Fruit fly (Drosophila melanogaster): ENCODE measurements around the gene tty.
A peak's percentile ranks its signal among the peaks of the same experiment; 100 is the strongest.

The tty gene

DNA sequence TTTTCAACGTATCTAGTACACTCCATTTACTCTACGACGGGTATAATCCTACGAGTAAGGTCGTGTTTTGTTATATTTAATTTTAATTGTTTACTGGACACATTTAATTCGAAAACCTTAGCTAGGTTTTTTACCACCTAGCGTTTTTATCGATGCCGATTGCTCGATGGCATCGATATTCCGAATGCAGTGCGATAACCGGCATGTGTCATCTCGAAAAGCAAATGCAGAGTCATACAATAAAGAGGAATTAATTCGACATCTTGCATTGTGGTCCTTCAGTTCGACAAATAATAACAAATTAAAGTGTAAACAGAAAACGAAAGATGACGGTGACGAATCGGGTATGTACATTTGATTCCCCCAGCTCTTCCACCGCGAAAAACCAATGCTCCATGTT, 23.6 kb downstream of the tty start, which contains the start of gene Rpt6 (continued):
- TF ChIP-seq Gug (GFP tag; IDR thresholded peaks at IDR 0.05) = no peak
- peak; percentile 77 for TF ChIP-seq bbx (GFP tag; IDR thresholded peaks at IDR 0.05; ENCODE audit: partially characterized antibody)
- no peak for TF ChIP-seq CG32532 (GFP tag; IDR thresholded peaks at IDR 0.05)
- TF ChIP-seq Awh (GFP tag; IDR thresholded peaks at IDR 0.05) = no peak
- TF ChIP-seq onecut (GFP tag; IDR thresholded peaks at IDR 0.05) = no peak
- TF ChIP-seq BEAF-32 (GFP tag; optimal IDR thresholded peaks at IDR 0.05) = peak; percentile 79
- no peak for TF ChIP-seq CG11504 (tag; optimal IDR thresholded peaks at IDR 0.05)
- no peak for TF ChIP-seq CG13894 (tag; optimal IDR thresholded peaks at IDR 0.05)
- no peak for TF ChIP-seq p53 (GFP tag; optimal IDR thresholded peaks at IDR 0.05)
- TF ChIP-seq ara (GFP tag; IDR thresholded peaks at IDR 0.05) = no peak
- TF ChIP-seq Bgb (GFP tag; IDR thresholded peaks at IDR 0.05; ENCODE audit: partially characterized antibody) = peak; percentile 81
- no peak for TF ChIP-seq Abd-B (GFP tag; optimal IDR thresholded peaks at IDR 0.05)
- no peak for TF ChIP-seq zen (tag; optimal IDR thresholded peaks at IDR 0.05)
- TF ChIP-seq Hand (GFP tag; optimal IDR thresholded peaks at IDR 0.05) = no peak
- no peak for TF ChIP-seq Hmx (GFP tag; optimal IDR thresholded peaks at IDR 0.05)
- TF ChIP-seq eyg (GFP tag; optimal IDR thresholded peaks at IDR 0.05) = no peak
- TF ChIP-seq prd (optimal IDR thresholded peaks at IDR 0.05) = no peak
- no peak for TF ChIP-seq prd (GFP tag; IDR thresholded peaks at IDR 0.05)
- TF ChIP-seq psq (GFP tag; optimal IDR thresholded peaks at IDR 0.05) = no peak
- TF ChIP-seq dan (GFP tag; IDR thresholded peaks at IDR 0.05) = no peak
- peak; percentile 84 for TF ChIP-seq MESR4 (GFP tag; optimal IDR thresholded peaks at IDR 0.05)
- TF ChIP-seq CG4820 (GFP tag; optimal IDR thresholded peaks at IDR 0.05) = peak; percentile 76
- peak; percentile 60; the same call in 2 of the 3 replicates for TF ChIP-seq CG14860 (GFP tag; IDR thresholded peaks at IDR 0.05; ENCODE audit: partially characterized antibody)
- no peak for TF ChIP-seq CG10959 (GFP tag; IDR thresholded peaks at IDR 0.05)
- TF ChIP-seq schlank (tag; optimal IDR thresholded peaks at IDR 0.05) = no peak
- TF ChIP-seq ato (GFP tag; IDR thresholded peaks at IDR 0.05; ENCODE audit: partially characterized antibody) = peak; percentile 56; the same call in 1 of the 2 replicates
- TF ChIP-seq otp (GFP tag; IDR thresholded peaks at IDR 0.05) = no peak
- no peak for TF ChIP-seq crc (GFP tag; optimal IDR thresholded peaks at IDR 0.05)
- TF ChIP-seq Poxn (GFP tag; IDR thresholded peaks at IDR 0.05) = no peak
- no peak for TF ChIP-seq jing (GFP tag; optimal IDR thresholded peaks at IDR 0.05)
- no peak for TF ChIP-seq Optix (GFP tag; IDR thresholded peaks at IDR 0.05)
- no peak for TF ChIP-seq CG9215 (GFP tag; IDR thresholded peaks at IDR 0.05)
- no peak for TF ChIP-seq Hr51 (GFP tag; optimal IDR thresholded peaks at IDR 0.05)
- no peak for TF ChIP-seq CG8359 (GFP tag; optimal IDR thresholded peaks at IDR 0.05; ENCODE audit: borderline replicate concordance)
- TF ChIP-seq pfk (GFP tag; optimal IDR thresholded peaks at IDR 0.05) = no peak
- no peak for TF ChIP-seq sisA (GFP tag; IDR thresholded peaks at IDR 0.05)
- peak; percentile 7 for TF ChIP-seq Sin3A (optimal IDR thresholded peaks at IDR 0.05)
- peak; percentile 66 for TF ChIP-seq Sry-β (GFP tag; optimal IDR thresholded peaks at IDR 0.05)
- TF ChIP-seq NK7.1 (GFP tag; optimal IDR thresholded peaks at IDR 0.05) = no peak
- no peak for TF ChIP-seq HLHmδ (GFP tag; optimal IDR thresholded peaks at IDR 0.05)
- no peak for TF ChIP-seq slp2 (GFP tag; optimal IDR thresholded peaks at IDR 0.05)
- TF ChIP-seq CG18262 (tag; optimal IDR thresholded peaks at IDR 0.05) = no peak
- no peak for TF ChIP-seq nom (GFP tag; optimal IDR thresholded peaks at IDR 0.05)
- no peak for TF ChIP-seq CG1529 (GFP tag; optimal IDR thresholded peaks at IDR 0.05)
- TF ChIP-seq Trl (optimal IDR thresholded peaks at IDR 0.05) = no peak
- no peak for TF ChIP-seq Trl (GFP tag; optimal IDR thresholded peaks at IDR 0.05)
- no peak for TF ChIP-seq CG6654 (GFP tag; optimal IDR thresholded peaks at IDR 0.05)
- TF ChIP-seq CG43689 (GFP tag; IDR thresholded peaks at IDR 0.05) = no peak
- TF ChIP-seq gsb-n (tag; optimal IDR thresholded peaks at IDR 0.05) = no peak
- TF ChIP-seq Six4 (GFP tag; optimal IDR thresholded peaks at IDR 0.05) = no peak
- TF ChIP-seq ab (GFP tag; optimal IDR thresholded peaks at IDR 0.05) = no peak
- no peak for TF ChIP-seq CG7745 (tag; optimal IDR thresholded peaks at IDR 0.05)
